Worm (Caenorhabditis elegans): ENCODE measurements around the gene fbxb-55.

ce11 chrIV:4055297-4055696 lies 13.3 kb upstream of the fbxb-55 start:
- TF ChIP-seq W03F9.2 (tag; optimal IDR thresholded peaks at IDR 0.05): no peak
- TF ChIP-seq him-1 (tag; optimal IDR thresholded peaks at IDR 0.05): no peak

All from whole organism, L4/young adult.